Fruit fly (Drosophila melanogaster) whole organism, wandering third instar larva: ENCODE results near the gene CG15879.

ENCODE experiments used
- Hr78 ChIP-seq: fragments of >200 bp; optimal IDR thresholded peaks from 2 replicates; lab custom pipeline; 2017; ENCODE audit warnings: missing biosample characterization, missing genetic modification characterization
- Myc ChIP-seq: fragments of >200 bp; optimal IDR thresholded peaks from 2 replicates; lab custom pipeline; 2017
- br ChIP-seq: fragments of 200-800 bp; sonication (Bioruptor generic); optimal IDR thresholded peaks from 2 replicates; lab custom pipeline; 2016; ENCODE audit warnings: missing biosample characterization, missing genetic modification characterization
- brk ChIP-seq: fragments of 200-800 bp; sonication (Bioruptor generic); optimal IDR thresholded peaks from 2 replicates; lab custom pipeline; 2016; ENCODE audit warnings: missing biosample characterization, mild to moderate bottlenecking, missing genetic modification characterization
- dmrt93B ChIP-seq: fragments of 200-800 bp; sonication (Bioruptor generic); optimal IDR thresholded peaks from 2 replicates; lab custom pipeline; 2018; ENCODE audit warnings: missing biosample characterization, mild to moderate bottlenecking, missing genetic modification characterization
- fru ChIP-seq: fragments of 200-800 bp; sonication (Bioruptor generic); optimal IDR thresholded peaks from 3 replicates; lab custom pipeline; 2016; ENCODE audit warnings: missing biosample characterization, mild to moderate bottlenecking, missing genetic modification characterization
- h ChIP-seq: fragments of 200-800 bp; sonication (Bioruptor generic); optimal IDR thresholded peaks from 3 replicates; lab custom pipeline; 2016; ENCODE audit warnings: missing biosample characterization, mild to moderate bottlenecking, missing genetic modification characterization
- jim ChIP-seq: fragments of 175-275, 200-325 bp; sonication (Bioruptor generic); optimal IDR thresholded peaks from 2 replicates; lab custom pipeline; 2016; ENCODE audit warnings: missing biosample characterization, mild to moderate bottlenecking, missing genetic modification characterization
- psq ChIP-seq: fragments of 200-800 bp; sonication (Bioruptor generic); optimal IDR thresholded peaks from 3 replicates; lab custom pipeline; 2017; ENCODE audit warnings: missing biosample characterization, mild to moderate bottlenecking, missing genetic modification characterization, moderate library complexity
- rgr ChIP-seq: fragments of 200-800 bp; sonication (Bioruptor generic); optimal IDR thresholded peaks from 3 replicates; lab custom pipeline; 2016; ENCODE audit warnings: missing biosample characterization, mild to moderate bottlenecking, missing genetic modification characterization
- sv ChIP-seq: fragments of 200-800 bp; sonication (Bioruptor generic); optimal IDR thresholded peaks from 3 replicates; lab custom pipeline; 2016; ENCODE audit warnings: missing biosample characterization, missing genetic modification characterization
- tai ChIP-seq: sonication (Bioruptor generic); optimal IDR thresholded peaks from 2 replicates; lab custom pipeline; 2016; ENCODE audit warnings: missing biosample characterization, missing genetic modification characterization
- woc ChIP-seq: sonication (Bioruptor generic); optimal IDR thresholded peaks from 2 replicates; lab custom pipeline; 2016; ENCODE audit warnings: missing biosample characterization, mild to moderate bottlenecking, missing genetic modification characterization

DNA sequence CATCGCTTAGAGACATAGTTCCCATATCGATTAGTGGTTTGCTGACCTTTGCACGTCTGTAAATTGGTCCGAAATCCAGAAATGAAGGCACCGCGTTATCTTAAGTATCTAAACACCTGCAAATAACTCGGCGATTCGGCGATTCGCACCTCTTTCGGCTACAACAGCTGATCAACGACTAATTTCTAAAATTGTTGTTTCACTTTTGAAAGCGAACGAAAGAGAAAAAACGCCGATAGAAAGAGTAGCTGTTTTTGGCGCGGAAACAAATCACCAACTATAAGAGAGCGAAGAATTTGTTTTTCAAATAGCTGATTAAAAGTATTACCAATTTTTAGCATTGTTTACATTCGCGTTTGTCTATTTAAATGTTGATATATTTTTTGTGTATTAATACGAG is at the start of gene CG15879:
- no peak for TF ChIP-seq dmrt93B (GFP tag; lab: Kevin White, UChicago)
- no peak for TF ChIP-seq Hr78
- TF ChIP-seq tai (GFP tag; lab: Kevin White, UChicago) = no peak
- no peak for TF ChIP-seq sv (GFP tag; lab: Kevin White, UChicago)
- TF ChIP-seq brk (GFP tag; lab: Kevin White, UChicago) = no peak
- no peak for TF ChIP-seq h (GFP tag; lab: Kevin White, UChicago)
- TF ChIP-seq Myc = no peak
- no peak for TF ChIP-seq br
- no peak for TF ChIP-seq woc (GFP tag; lab: Kevin White, UChicago)
- TF ChIP-seq rgr (GFP tag; lab: Kevin White, UChicago) = no peak
- TF ChIP-seq fru = no peak
- no peak for TF ChIP-seq jim
- no peak for TF ChIP-seq psq
